Worm (Caenorhabditis elegans) whole organism, L2 larva: Measurements from ENCODE around the gene sri-62.

Experiments used
- ceh-82 ChIP-seq: fragments of 150-350 bp; optimal IDR thresholded peaks from 2 replicates; lab custom pipeline; 2014; ENCODE audit warnings: missing biosample characterization, missing genetic modification characterization
- nhr-10 ChIP-seq: sonication (generic microtip); optimal IDR thresholded peaks from 2 replicates; lab custom pipeline; 2017; ENCODE audit warnings: missing biosample characterization, missing genetic modification characterization
- nhr-77 ChIP-seq: fragments of 150-350 bp; optimal IDR thresholded peaks from 2 replicates; lab custom pipeline; 2014; ENCODE audit warnings: missing biosample characterization, missing genetic modification characterization
- skn-1 ChIP-seq: sonication (generic microtip); optimal IDR thresholded peaks from 2 replicates; lab custom pipeline; 2017; ENCODE audit warnings: missing biosample characterization, missing genetic modification characterization
- unc-62 ChIP-seq: fragments of 150-350 bp; optimal IDR thresholded peaks from 2 replicates; lab custom pipeline; 2014; ENCODE audit warnings: missing biosample characterization, missing genetic modification reagents, missing genetic modification characterization
- ztf-11 ChIP-seq: sonication (generic microtip); optimal IDR thresholded peaks from 2 replicates; lab custom pipeline; 2017; ENCODE audit warnings: missing biosample characterization, missing genetic modification characterization

DNA sequence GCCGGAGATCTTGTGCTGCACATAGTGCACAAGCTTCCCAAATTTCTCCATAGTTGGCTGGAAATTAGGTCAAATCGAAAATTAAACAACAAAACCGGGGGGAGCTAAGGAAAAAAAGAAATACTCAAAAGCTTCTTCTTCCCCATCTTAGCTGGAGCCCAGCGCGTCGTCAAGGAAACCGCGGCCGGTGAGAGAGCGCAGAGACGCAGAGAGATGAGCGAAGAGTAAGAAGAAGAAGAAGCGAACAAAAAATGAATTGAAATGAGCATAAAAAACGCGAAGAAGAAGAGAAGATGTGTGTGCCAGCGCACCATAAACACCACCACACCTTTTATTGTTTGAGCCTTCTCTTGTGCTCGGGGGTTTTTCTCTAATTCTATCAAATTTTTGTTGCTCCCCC is 36.9 kb upstream of the sri-62 start, which contains the start of gene wdr-31:
- TF ChIP-seq ztf-11 (tag; lab: Kevin White, UChicago) (no peak), skn-1 (tag; lab: Kevin White, UChicago) (no peak), unc-62 (GFP tag; lab: Kevin White, UChicago) (no peak), nhr-10 (no peak), nhr-77 (tag; lab: Kevin White, UChicago) (no peak), ceh-82 (no peak)
